Fruit fly (Drosophila melanogaster) whole organism: ENCODE results near the gene yin.

Experiments
- CG8478 ChIP-seq: fragments of >200 bp; optimal IDR thresholded peaks from 2 replicates; lab custom pipeline; 2018; ENCODE audit warnings: inconsistent platforms
- Dll ChIP-seq: fragments of >200 bp; optimal IDR thresholded peaks from 2 replicates; lab custom pipeline; 2017
- EcR ChIP-seq, 2 experiments: fragments of >200 bp; optimal IDR thresholded peaks; 2 replicates each; lab custom pipeline; 2017; ENCODE audit warnings: missing biosample characterization in 2 of 2, missing genetic modification characterization in 2 of 2, missing genetic modification reagents in 2 of 2
- pan ChIP-seq: fragments of >200 bp; optimal IDR thresholded peaks from 2 replicates; lab custom pipeline; 2017
- psq ChIP-seq: fragments of >200 bp; optimal IDR thresholded peaks from 2 replicates; lab custom pipeline; 2017
- usp ChIP-seq: fragments of >200 bp; optimal IDR thresholded peaks from 2 replicates; lab custom pipeline; 2017; ENCODE audit warnings: missing biosample characterization, missing genetic modification characterization, mixed read lengths

Gene yin

dm6 chrX:3871889-3872409 is at the start of gene yin:
yin (minus strand) TSS chrX:3871939.
- no peak for TF ChIP-seq psq (lab: Kevin White, UChicago)
- TF ChIP-seq CG8478 (lab: Kevin White, UChicago), result no peak
- no peak for TF ChIP-seq usp (GFP tag; lab: Kevin White, UChicago)
- TF ChIP-seq Dll, result no peak
- no peak for TF ChIP-seq EcR (GFP tag; optimal IDR thresholded peaks at IDR 0.05; lab: Kevin White, UChicago)
- TF ChIP-seq pan (lab: Kevin White, UChicago), result no peak

dm6 chrX:3901926-3902325 is 30.2 kb upstream of the yin start:
- TF ChIP-seq CG8478 (lab: Kevin White, UChicago), result no peak
- no peak for TF ChIP-seq usp (GFP tag; lab: Kevin White, UChicago)
- no peak for TF ChIP-seq EcR (GFP tag; optimal IDR thresholded peaks at IDR 0.05; lab: Kevin White, UChicago)
- TF ChIP-seq pan (lab: Kevin White, UChicago), result no peak
- TF ChIP-seq Dll, result no peak
- no peak for TF ChIP-seq psq (lab: Kevin White, UChicago)

- TF ChIP-seq psq (lab: Kevin White, UChicago), result no peak
- TF ChIP-seq Dll, result no peak
- no peak for TF ChIP-seq CG8478 (lab: Kevin White, UChicago)
- no peak for TF ChIP-seq EcR (GFP tag; optimal IDR thresholded peaks at IDR 0.05; lab: Kevin White, UChicago)
- TF ChIP-seq usp (GFP tag; lab: Kevin White, UChicago), result no peak
- no peak for TF ChIP-seq pan (lab: Kevin White, UChicago)
These were observed 16.0 kb upstream of the yin start for dm6 chrX:3887606-3888216.

dm6 chrX:3886751-3887150 is 15.0 kb upstream of the yin start:
- TF ChIP-seq CG8478 (lab: Kevin White, UChicago) (no peak), usp (GFP tag; lab: Kevin White, UChicago) (no peak), Dll (no peak), psq (lab: Kevin White, UChicago) (no peak), EcR (GFP tag; optimal IDR thresholded peaks at IDR 0.05; lab: Kevin White, UChicago) (no peak), pan (lab: Kevin White, UChicago) (no peak)

- TF ChIP-seq Dll (no peak), CG8478 (lab: Kevin White, UChicago) (no peak), EcR (GFP tag; optimal IDR thresholded peaks at IDR 0.05; lab: Kevin White, UChicago) (no peak), usp (GFP tag; lab: Kevin White, UChicago) (no peak), psq (lab: Kevin White, UChicago) (no peak), pan (lab: Kevin White, UChicago) (no peak)
These were observed 12.2 kb upstream of the yin start, which contains the start of gene CG15239 for dm6 chrX:3883904-3884303. CG15239 (plus strand) TSS chrX:3884168.

dm6 chrX:3880645-3881316 is 9.0 kb upstream of the yin start, which contains the start of gene VhaAC39-1:
VhaAC39-1 (plus strand) TSS chrX:3880748.
- TF ChIP-seq usp (GFP tag; lab: Kevin White, UChicago) (no peak), psq (lab: Kevin White, UChicago) (no peak), Dll (no peak), CG8478 (lab: Kevin White, UChicago) (no peak), pan (lab: Kevin White, UChicago) (no peak), EcR (GFP tag; optimal IDR thresholded peaks at IDR 0.05; lab: Kevin White, UChicago) (no peak)

dm6 chrX:3874949-3875348 is 3.2 kb upstream of the yin start:
- TF ChIP-seq CG8478 (lab: Kevin White, UChicago) (no peak), psq (lab: Kevin White, UChicago) (no peak)

dm6 chrX:3874452-3874851 is 2.7 kb upstream of the yin start:
- TF ChIP-seq pan (lab: Kevin White, UChicago) (no peak), CG8478 (lab: Kevin White, UChicago) (no peak), Dll (no peak), psq (lab: Kevin White, UChicago) (no peak), usp (GFP tag; lab: Kevin White, UChicago) (no peak), EcR (GFP tag; optimal IDR thresholded peaks at IDR 0.05; lab: Kevin White, UChicago) (no peak)

dm6 chrX:3870577-3870976 is 1.2 kb downstream of the yin start:
- TF ChIP-seq Dll, result no peak
- no peak for TF ChIP-seq CG8478 (lab: Kevin White, UChicago)
- no peak for TF ChIP-seq psq (lab: Kevin White, UChicago)
- TF ChIP-seq pan (lab: Kevin White, UChicago), result no peak
- TF ChIP-seq EcR (GFP tag; optimal IDR thresholded peaks at IDR 0.05; lab: Kevin White, UChicago), result no peak
- TF ChIP-seq usp (GFP tag; lab: Kevin White, UChicago), result no peak

- TF ChIP-seq CG8478 (lab: Kevin White, UChicago), result no peak
These were observed 2.6 kb downstream of the yin start for dm6 chrX:3869092-3869491.

dm6 chrX:3868456-3869023 is 3.2 kb downstream of the yin start, which contains the start of gene CG2930:
CG2930 (plus strand) TSS chrX:3868973.
- TF ChIP-seq EcR (GFP tag; optimal IDR thresholded peaks at IDR 0.05; lab: Kevin White, UChicago), result no peak
- TF ChIP-seq usp (GFP tag; lab: Kevin White, UChicago), result no peak
- no peak for TF ChIP-seq Dll
- no peak for TF ChIP-seq pan (lab: Kevin White, UChicago)
- no peak for TF ChIP-seq psq (lab: Kevin White, UChicago)
- TF ChIP-seq CG8478 (lab: Kevin White, UChicago), result no peak
